Worm (Caenorhabditis elegans) whole organism, late embryonic: ENCODE measurements around the gene sul-3.

ENCODE experiments used
- dmd-4 ChIP-seq: sonication (generic microtip); optimal IDR thresholded peaks from 2 replicates; lab custom pipeline; 2016; ENCODE audit warnings: borderline replicate concordance, missing genetic modification characterization, missing compliant biosample characterization
- elt-2 ChIP-seq: sonication (generic microtip); optimal IDR thresholded peaks from 2 replicates; lab custom pipeline; 2016; ENCODE audit warnings: missing genetic modification reagents, missing genetic modification characterization, missing compliant biosample characterization
- hlh-30 ChIP-seq: sonication (generic microtip); optimal IDR thresholded peaks from 2 replicates; lab custom pipeline; 2017; ENCODE audit warnings: antibody characterized with exemption, missing genetic modification characterization, missing compliant biosample characterization; ENCODE audit not compliant: insufficient read depth
- hlh-8 ChIP-seq: sonication (generic microtip); optimal IDR thresholded peaks from 2 replicates; lab custom pipeline; 2016; ENCODE audit warnings: missing genotype, missing genetic modification characterization, missing compliant biosample characterization
- pax-1 ChIP-seq: fragments of 150-350 bp; optimal IDR thresholded peaks from 2 replicates; lab custom pipeline; 2014; ENCODE audit warnings: missing biosample characterization, missing genetic modification characterization
- unc-42 ChIP-seq: sonication (generic microtip); optimal IDR thresholded peaks from 2 replicates; lab custom pipeline; 2016; ENCODE audit warnings: missing genotype, missing genetic modification characterization, missing compliant biosample characterization

DNA sequence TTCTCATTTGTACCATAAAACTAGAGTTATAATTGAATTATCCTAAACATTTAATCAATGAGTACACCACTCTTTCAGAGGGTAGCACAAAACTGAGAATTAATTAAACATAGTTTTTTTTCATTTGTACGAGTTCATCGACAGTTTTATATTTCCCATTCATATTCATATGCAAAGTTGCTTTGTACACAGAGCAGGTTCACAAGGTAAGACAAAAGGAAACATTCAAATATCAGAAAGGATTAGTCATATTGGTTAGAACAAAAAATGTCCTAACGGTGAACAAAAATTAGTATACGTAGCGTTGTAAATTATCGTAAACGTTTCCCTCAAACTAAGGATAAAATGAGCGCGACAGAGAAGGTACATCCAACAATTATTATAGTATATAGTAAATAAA is 47.3 kb upstream of the sul-3 start:
- TF ChIP-seq dmd-4 (no peak), unc-42 (tag; lab: Kevin White, UChicago) (no peak), hlh-8 (tag; lab: Kevin White, UChicago) (no peak), elt-2 (no peak), pax-1 (tag; lab: Kevin White, UChicago) (no peak), hlh-30 (tag; lab: Kevin White, UChicago) (no peak)
